Fruit fly (Drosophila melanogaster): ENCODE results near the gene CG13075.

dm6 chr3L:16121791-16122190, 38.0 kb downstream of the CG13075 start, which contains the start of gene Strump:
- TF ChIP-seq psq (optimal IDR thresholded peaks at IDR 0.05): no peak
- no peak for TF ChIP-seq Sin3A (optimal IDR thresholded peaks at IDR 0.05)
- no peak for TF ChIP-seq insv (optimal IDR thresholded peaks at IDR 0.05)
- TF ChIP-seq Myc (optimal IDR thresholded peaks at IDR 0.05): no peak
